Worm (Caenorhabditis elegans) whole organism, late embryonic: Measurements from ENCODE around the gene Y53C12A.6.

Experiments used
- ama-1 ChIP-seq: fragments of 150-350 bp; optimal IDR thresholded peaks from 2 replicates; lab custom pipeline; 2014
- ceh-2 ChIP-seq: sonication (generic microtip); optimal IDR thresholded peaks from 2 replicates; lab custom pipeline; 2016; ENCODE audit warnings: missing genotype, missing genetic modification characterization, missing compliant biosample characterization
- ceh-6 ChIP-seq: fragments of 200-800 bp; sonication (Bioruptor generic); optimal IDR thresholded peaks from 2 replicates; lab custom pipeline; 2018; ENCODE audit warnings: mild to moderate bottlenecking, missing genetic modification characterization, missing compliant biosample characterization
- elt-2 ChIP-seq: sonication (generic microtip); optimal IDR thresholded peaks from 2 replicates; lab custom pipeline; 2016; ENCODE audit warnings: missing genetic modification reagents, missing genetic modification characterization, missing compliant biosample characterization
- ets-4 ChIP-seq: sonication (generic microtip); optimal IDR thresholded peaks from 2 replicates; lab custom pipeline; 2016; ENCODE audit warnings: missing genetic modification characterization, missing compliant biosample characterization
- eyg-1 ChIP-seq: sonication (generic microtip); optimal IDR thresholded peaks from 2 replicates; lab custom pipeline; 2016; ENCODE audit warnings: missing genotype, missing genetic modification characterization, missing compliant biosample characterization
- fkh-10 ChIP-seq: fragments of 150-350 bp; optimal IDR thresholded peaks from 2 replicates; lab custom pipeline; 2014; ENCODE audit warnings: missing biosample characterization, missing genetic modification reagents, missing genetic modification characterization
- nhr-11 ChIP-seq: fragments of 150-350 bp; optimal IDR thresholded peaks from 2 replicates; lab custom pipeline; 2014; ENCODE audit warnings: missing biosample characterization, missing genetic modification characterization
- pat-9 ChIP-seq: fragments of 200-800 bp; sonication (Bioruptor generic); optimal IDR thresholded peaks from 2 replicates; lab custom pipeline; 2018; ENCODE audit warnings: mild to moderate bottlenecking, missing genetic modification characterization, moderate library complexity, missing compliant biosample characterization
- pha-4 ChIP-seq: fragments of 150-350 bp; optimal IDR thresholded peaks from 2 replicates; lab custom pipeline; 2018; ENCODE audit warnings: missing biosample characterization, missing genetic modification reagents, missing genetic modification characterization

DNA sequence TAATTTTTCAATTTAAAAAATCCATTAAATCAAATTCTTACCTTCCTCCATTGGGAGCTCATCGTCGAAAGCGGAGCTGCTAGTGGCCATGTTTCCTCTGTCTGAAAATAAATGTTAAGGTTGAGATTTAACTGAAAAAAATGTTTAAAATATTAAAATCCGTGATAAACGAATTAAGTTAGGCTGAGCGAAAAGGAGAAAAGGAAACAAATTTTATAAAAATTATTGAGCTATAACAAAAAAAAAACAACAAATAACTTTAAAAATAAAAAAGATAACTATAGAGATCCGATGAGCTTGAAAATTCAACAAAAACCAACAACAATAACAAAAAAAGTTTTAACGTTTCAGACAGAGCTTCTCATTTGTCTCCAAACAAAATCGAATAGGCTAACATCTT, 25.0 kb upstream of the Y53C12A.6 start, which contains the start of gene pno-1:
- no peak for TF ChIP-seq ceh-2 (tag; lab: Kevin White, UChicago)
- TF ChIP-seq ceh-6 (GFP tag; lab: Kevin White, UChicago) = no peak
- no peak for TF ChIP-seq ama-1 (lab: Kevin White, UChicago)
- TF ChIP-seq elt-2 (tag; lab: Kevin White, UChicago) = no peak
- TF ChIP-seq pat-9 (tag; lab: Kevin White, UChicago) = no peak
- TF ChIP-seq fkh-10 (GFP tag; lab: Kevin White, UChicago) = no peak
- TF ChIP-seq eyg-1 (tag; lab: Kevin White, UChicago) = no peak
- no peak for TF ChIP-seq nhr-11 (tag; lab: Kevin White, UChicago)
- no peak for TF ChIP-seq ets-4 (tag; lab: Kevin White, UChicago)
- no peak for TF ChIP-seq pha-4
